Worm (Caenorhabditis elegans) whole organism, late embryonic: ENCODE data around the gene R102.11.

Source experiments
- F13H6.1 ChIP-seq: sonication (generic microtip); optimal IDR thresholded peaks from 2 replicates; lab custom pipeline; 2016; ENCODE audit warnings: missing genetic modification characterization, missing compliant biosample characterization
- K02D7.2 ChIP-seq: sonication (generic microtip); optimal IDR thresholded peaks from 2 replicates; lab custom pipeline; 2017; ENCODE audit warnings: mild to moderate bottlenecking, missing genetic modification characterization, missing compliant biosample characterization
- T23F11.4 ChIP-seq: fragments of 200-800 bp; sonication (Bioruptor generic); optimal IDR thresholded peaks from 2 replicates; lab custom pipeline; 2018; ENCODE audit warnings: mild to moderate bottlenecking, missing genetic modification characterization, missing compliant biosample characterization
- ahr-1 ChIP-seq: sonication (generic microtip); optimal IDR thresholded peaks from 2 replicates; lab custom pipeline; 2016; ENCODE audit warnings: missing genetic modification characterization, missing compliant biosample characterization
- ama-1 ChIP-seq: fragments of 150-350 bp; optimal IDR thresholded peaks from 2 replicates; lab custom pipeline; 2014
- ceh-18 ChIP-seq: sonication (generic microtip); optimal IDR thresholded peaks from 2 replicates; lab custom pipeline; 2016; ENCODE audit warnings: missing genetic modification characterization, missing compliant biosample characterization
- ceh-34 ChIP-seq: sonication (generic microtip); optimal IDR thresholded peaks from 2 replicates; lab custom pipeline; 2016; ENCODE audit warnings: mild to moderate bottlenecking, missing genetic modification characterization, missing compliant biosample characterization
- ceh-45 ChIP-seq: fragments of 200-800 bp; sonication (Bioruptor generic); IDR thresholded peaks from 2 replicates; pipeline ENCODE4 v1.3.6; 2022; ENCODE audit warnings: missing genetic modification reagents, missing genetic modification characterization, missing compliant biosample characterization
- ceh-48 ChIP-seq: sonication (generic microtip); optimal IDR thresholded peaks from 2 replicates; lab custom pipeline; 2016; ENCODE audit warnings: missing genetic modification characterization, inconsistent platforms, missing compliant biosample characterization
- dmd-4 ChIP-seq: sonication (generic microtip); optimal IDR thresholded peaks from 2 replicates; lab custom pipeline; 2016; ENCODE audit warnings: borderline replicate concordance, missing genetic modification characterization, missing compliant biosample characterization
- elt-2 ChIP-seq: sonication (generic microtip); optimal IDR thresholded peaks from 2 replicates; lab custom pipeline; 2016; ENCODE audit warnings: missing genetic modification reagents, missing genetic modification characterization, missing compliant biosample characterization
- elt-4 ChIP-seq: sonication (generic microtip); optimal IDR thresholded peaks from 2 replicates; lab custom pipeline; 2016; ENCODE audit warnings: missing genetic modification characterization, missing compliant biosample characterization
- ets-4 ChIP-seq: sonication (generic microtip); optimal IDR thresholded peaks from 2 replicates; lab custom pipeline; 2016; ENCODE audit warnings: missing genetic modification characterization, missing compliant biosample characterization
- eyg-1 ChIP-seq: sonication (generic microtip); optimal IDR thresholded peaks from 2 replicates; lab custom pipeline; 2016; ENCODE audit warnings: missing genotype, missing genetic modification characterization, missing compliant biosample characterization
- fax-1 ChIP-seq: sonication (generic microtip); optimal IDR thresholded peaks from 2 replicates; lab custom pipeline; 2016; ENCODE audit warnings: missing genotype, missing genetic modification characterization, missing compliant biosample characterization
- fkh-10 ChIP-seq: fragments of 150-350 bp; optimal IDR thresholded peaks from 2 replicates; lab custom pipeline; 2014; ENCODE audit warnings: missing biosample characterization, missing genetic modification reagents, missing genetic modification characterization
- hlh-13 ChIP-seq: fragments of 200-800 bp; sonication (Bioruptor generic); optimal IDR thresholded peaks from 2 replicates; lab custom pipeline; 2018; ENCODE audit warnings: mild to moderate bottlenecking, missing genetic modification characterization, missing compliant biosample characterization
- hlh-15 ChIP-seq: sonication (generic microtip); optimal IDR thresholded peaks from 2 replicates; lab custom pipeline; 2016; ENCODE audit warnings: missing genetic modification characterization, missing compliant biosample characterization
- hlh-6 ChIP-seq: sonication (generic microtip); optimal IDR thresholded peaks from 2 replicates; lab custom pipeline; 2016; ENCODE audit warnings: missing genotype, missing genetic modification characterization, missing compliant biosample characterization
- hlh-8 ChIP-seq: sonication (generic microtip); optimal IDR thresholded peaks from 2 replicates; lab custom pipeline; 2016; ENCODE audit warnings: missing genotype, missing genetic modification characterization, missing compliant biosample characterization
- lim-6 ChIP-seq: sonication (generic microtip); optimal IDR thresholded peaks from 2 replicates; lab custom pipeline; 2016; ENCODE audit warnings: missing genetic modification characterization, missing compliant biosample characterization
- lin-11 ChIP-seq: fragments of 200-800 bp; sonication (Bioruptor generic); optimal IDR thresholded peaks from 2 replicates; lab custom pipeline; 2018; ENCODE audit warnings: mild to moderate bottlenecking, missing genetic modification characterization, missing compliant biosample characterization
- mec-3 ChIP-seq: sonication (generic microtip); optimal IDR thresholded peaks from 2 replicates; lab custom pipeline; 2016; ENCODE audit warnings: borderline replicate concordance, missing genetic modification characterization, missing compliant biosample characterization
- nfya-1 ChIP-seq: sonication (generic microtip); optimal IDR thresholded peaks from 2 replicates; lab custom pipeline; 2017; ENCODE audit warnings: missing genetic modification characterization, mild to moderate bottlenecking, missing compliant biosample characterization, antibody characterized with exemption, moderate library complexity
- nhr-11 ChIP-seq: fragments of 150-350 bp; optimal IDR thresholded peaks from 2 replicates; lab custom pipeline; 2014; ENCODE audit warnings: missing biosample characterization, missing genetic modification characterization
- nhr-232 ChIP-seq: sonication (generic microtip); optimal IDR thresholded peaks from 2 replicates; lab custom pipeline; 2016; ENCODE audit warnings: missing genetic modification characterization, missing compliant biosample characterization
- npax-4 ChIP-seq: sonication (generic microtip); optimal IDR thresholded peaks from 2 replicates; lab custom pipeline; 2016; ENCODE audit warnings: missing genetic modification characterization, missing compliant biosample characterization
- odd-2 ChIP-seq: sonication (generic microtip); optimal IDR thresholded peaks from 2 replicates; lab custom pipeline; 2017; ENCODE audit warnings: antibody characterized with exemption, mild to moderate bottlenecking, missing genetic modification characterization, missing compliant biosample characterization
- pag-3 ChIP-seq: sonication (generic microtip); optimal IDR thresholded peaks from 2 replicates; lab custom pipeline; 2016; ENCODE audit warnings: missing compliant biosample characterization, missing genetic modification characterization, borderline replicate concordance
- pat-9 ChIP-seq: fragments of 200-800 bp; sonication (Bioruptor generic); optimal IDR thresholded peaks from 2 replicates; lab custom pipeline; 2018; ENCODE audit warnings: mild to moderate bottlenecking, missing genetic modification characterization, moderate library complexity, missing compliant biosample characterization
- pax-1 ChIP-seq: fragments of 150-350 bp; optimal IDR thresholded peaks from 2 replicates; lab custom pipeline; 2014; ENCODE audit warnings: missing biosample characterization, missing genetic modification characterization
- pha-2 ChIP-seq: sonication (generic microtip); optimal IDR thresholded peaks from 2 replicates; lab custom pipeline; 2017; ENCODE audit warnings: mild to moderate bottlenecking, missing genetic modification characterization, missing compliant biosample characterization
- pha-4 ChIP-seq: fragments of 150-350 bp; optimal IDR thresholded peaks from 2 replicates; lab custom pipeline; 2018; ENCODE audit warnings: missing biosample characterization, missing genetic modification reagents, missing genetic modification characterization
- pros-1 ChIP-seq: fragments of 150-350 bp; optimal IDR thresholded peaks from 2 replicates; lab custom pipeline; 2014; ENCODE audit warnings: missing biosample characterization, missing genetic modification reagents, missing genetic modification characterization
- ref-2 ChIP-seq: sonication (generic microtip); optimal IDR thresholded peaks from 2 replicates; lab custom pipeline; 2016; ENCODE audit warnings: missing genetic modification characterization, missing compliant biosample characterization
- rnt-1 ChIP-seq: sonication (generic microtip); optimal IDR thresholded peaks from 2 replicates; lab custom pipeline; 2016; ENCODE audit warnings: missing genetic modification characterization, missing compliant biosample characterization
- sdc-2 ChIP-seq: sonication (generic microtip); optimal IDR thresholded peaks from 2 replicates; lab custom pipeline; 2016; ENCODE audit warnings: missing genotype, missing genetic modification characterization, missing compliant biosample characterization
- sox-2 ChIP-seq: fragments of 200-800 bp; sonication (Bioruptor generic); IDR thresholded peaks from 2 replicates; pipeline ENCODE4 v1.3.6; 2022; ENCODE audit warnings: missing genetic modification reagents, missing genetic modification characterization, missing compliant biosample characterization
- tbx-2 ChIP-seq: sonication (generic microtip); optimal IDR thresholded peaks from 2 replicates; lab custom pipeline; 2016; ENCODE audit warnings: missing genetic modification characterization, missing compliant biosample characterization
- ttx-3 ChIP-seq: sonication (generic microtip); optimal IDR thresholded peaks from 2 replicates; lab custom pipeline; 2016; ENCODE audit warnings: missing genetic modification reagents, missing genetic modification characterization, missing compliant biosample characterization
- unc-42 ChIP-seq: sonication (generic microtip); optimal IDR thresholded peaks from 2 replicates; lab custom pipeline; 2016; ENCODE audit warnings: missing genotype, missing genetic modification characterization, missing compliant biosample characterization
- unc-55 ChIP-seq: sonication (generic microtip); optimal IDR thresholded peaks from 2 replicates; lab custom pipeline; 2017; ENCODE audit warnings: missing biosample characterization, missing genetic modification reagents, missing genetic modification characterization
- ztf-16 ChIP-seq: sonication (generic microtip); optimal IDR thresholded peaks from 2 replicates; lab custom pipeline; 2017; ENCODE audit warnings: missing genetic modification characterization, missing compliant biosample characterization

Gene R102.11

DNA sequence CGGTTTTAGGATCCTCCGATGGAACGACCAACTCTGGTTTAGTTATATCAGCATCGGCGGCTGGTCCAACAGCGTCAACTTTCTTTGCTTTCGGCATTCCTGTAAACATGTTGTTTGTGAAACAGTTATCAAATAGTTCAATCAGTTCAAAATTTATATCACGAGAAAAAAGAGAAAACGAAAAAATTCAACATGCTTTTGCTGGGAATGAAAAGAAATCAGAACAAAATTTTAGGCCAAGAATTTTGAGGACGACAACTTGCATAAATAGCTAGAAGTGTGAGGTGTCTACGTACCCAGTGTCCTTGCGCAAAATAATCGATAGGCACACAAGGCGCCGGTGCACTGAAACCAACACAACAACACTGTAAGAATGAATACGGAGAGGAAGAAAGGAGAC lies 19.2 kb downstream of the R102.11 start, which contains the start of gene K08C7.4:
Gene K08C7.4 (minus strand): TSS at position 101 of the 400 bp plus-strand sequence.
- TF ChIP-seq ets-4 (no peak), K02D7.2 (tag; lab: Kevin White, UChicago) (no peak), eyg-1 (no peak), pat-9 (tag; lab: Kevin White, UChicago) (no peak), tbx-2 (tag; lab: Kevin White, UChicago) (no peak), sox-2 (GFP tag; lab: Robert Waterston, UW) (no peak), pax-1 (tag; lab: Kevin White, UChicago) (no peak), sdc-2 (tag; lab: Kevin White, UChicago) (no peak), F13H6.1 (tag; lab: Kevin White, UChicago) (no peak), nhr-232 (no peak), dmd-4 (tag; lab: Kevin White, UChicago) (no peak), lim-6 (tag; lab: Kevin White, UChicago) (no peak), unc-55 (GFP tag; lab: Kevin White, UChicago) (no peak)

ce11 chrIV:10668561-10668960 lies 31.0 kb downstream of the R102.11 start:
- TF ChIP-seq fkh-10 = no peak
- TF ChIP-seq ceh-34 (tag; lab: Kevin White, UChicago) = no peak
- no peak for TF ChIP-seq sox-2 (GFP tag; lab: Robert Waterston, UW)
- TF ChIP-seq ets-4 = no peak
- no peak for TF ChIP-seq elt-2 (tag; lab: Kevin White, UChicago)
- no peak for TF ChIP-seq ahr-1 (tag; lab: Kevin White, UChicago)
- TF ChIP-seq odd-2 (tag; lab: Kevin White, UChicago) = no peak
- no peak for TF ChIP-seq T23F11.4 (GFP tag; lab: Kevin White, UChicago)
- no peak for TF ChIP-seq hlh-6 (tag; lab: Kevin White, UChicago)
- TF ChIP-seq nfya-1 (tag; lab: Kevin White, UChicago) = no peak
- TF ChIP-seq unc-42 = no peak
- TF ChIP-seq eyg-1 = no peak
- TF ChIP-seq ref-2 (tag; lab: Kevin White, UChicago) = no peak
- no peak for TF ChIP-seq ceh-45 (GFP tag; lab: Robert Waterston, UW)

- TF ChIP-seq ttx-3 (tag; lab: Kevin White, UChicago) (no peak), hlh-8 (tag; lab: Kevin White, UChicago) (peak; percentile 2)
Measured at ce11 chrIV:10666523-10666922, 33.0 kb downstream of the R102.11 start, which contains the start of gene epi-1. Gene epi-1 (plus strand): TSS chrIV:10666823.

DNA sequence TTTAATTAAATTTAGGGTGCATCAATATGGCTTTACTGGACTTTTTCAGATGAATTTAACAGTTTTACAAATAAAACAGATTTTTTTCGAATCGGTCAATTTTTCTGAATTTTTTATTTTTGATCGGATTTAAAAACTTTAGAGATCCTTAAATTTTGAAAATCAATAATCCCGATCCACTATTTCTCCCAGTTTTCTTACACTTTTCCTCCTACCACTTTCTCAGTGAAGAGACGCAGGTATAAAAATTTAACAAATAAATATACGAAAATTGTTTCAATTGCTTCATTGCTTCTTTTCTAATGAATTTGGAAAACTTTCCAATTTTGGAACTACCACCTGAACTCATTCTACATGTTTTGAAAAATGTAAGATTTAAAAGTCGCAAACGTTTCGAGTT lies 35.4 kb downstream of the R102.11 start, which contains the start of gene K08C7.7:
Gene K08C7.7 (plus strand): TSS at position 301 of the 400 bp plus-strand sequence.
- TF ChIP-seq rnt-1 (tag; lab: Kevin White, UChicago) = no peak
- TF ChIP-seq mec-3 (tag; lab: Kevin White, UChicago) = no peak
- no peak for TF ChIP-seq nhr-11 (tag; lab: Kevin White, UChicago)
- TF ChIP-seq ets-4 = no peak
- TF ChIP-seq ceh-18 (tag; lab: Kevin White, UChicago) = no peak
- no peak for TF ChIP-seq pha-2 (tag; lab: Kevin White, UChicago)
- TF ChIP-seq elt-4 (tag; lab: Kevin White, UChicago) = no peak
- no peak for TF ChIP-seq T23F11.4 (GFP tag; lab: Kevin White, UChicago)
- TF ChIP-seq pros-1 = no peak
- TF ChIP-seq fax-1 = no peak

DNA sequence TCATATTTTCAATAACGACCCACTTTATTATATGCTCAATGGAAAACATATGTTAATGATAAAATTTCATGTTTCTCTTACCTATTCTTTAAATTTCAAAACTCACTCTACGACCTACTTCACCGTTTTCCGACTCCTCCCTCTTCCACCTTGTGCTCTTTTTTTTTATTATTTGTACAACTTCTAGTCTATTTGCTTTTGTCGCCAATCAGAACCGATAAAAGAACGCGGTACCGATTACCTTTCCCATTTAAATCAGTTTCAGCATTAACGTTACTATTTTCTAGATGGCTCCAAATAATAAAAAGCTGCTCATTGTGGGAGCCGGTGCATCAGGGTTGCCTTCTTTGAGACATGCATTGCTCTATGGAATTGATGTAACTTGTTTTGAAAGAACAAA lies 37.8 kb downstream of the R102.11 start, which contains the start of gene fmo-1:
Gene fmo-1 (plus strand): TSS at position 98 of the 400 bp plus-strand sequence.
- TF ChIP-seq elt-2 (tag; lab: Kevin White, UChicago) = no peak
- no peak for TF ChIP-seq pha-4 (tag; lab: Kevin White, UChicago)
- no peak for TF ChIP-seq ceh-18 (tag; lab: Kevin White, UChicago)
- TF ChIP-seq F13H6.1 (tag; lab: Kevin White, UChicago) = no peak
- TF ChIP-seq ztf-16 = no peak
- no peak for TF ChIP-seq lin-11 (tag; lab: Kevin White, UChicago)
- TF ChIP-seq nfya-1 (tag; lab: Kevin White, UChicago) = no peak
- no peak for TF ChIP-seq ceh-48
- no peak for TF ChIP-seq hlh-15 (tag; lab: Kevin White, UChicago)
- no peak for TF ChIP-seq pag-3 (tag; lab: Kevin White, UChicago)
- no peak for TF ChIP-seq hlh-6 (tag; lab: Kevin White, UChicago)
- TF ChIP-seq fax-1 = no peak
- no peak for TF ChIP-seq rnt-1 (tag; lab: Kevin White, UChicago)
- no peak for TF ChIP-seq unc-55 (GFP tag; lab: Kevin White, UChicago)
- no peak for TF ChIP-seq sdc-2 (tag; lab: Kevin White, UChicago)
- no peak for TF ChIP-seq hlh-13 (GFP tag; lab: Kevin White, UChicago)
- TF ChIP-seq ama-1 = no peak
- no peak for TF ChIP-seq nhr-11 (tag; lab: Kevin White, UChicago)
- TF ChIP-seq npax-4 = no peak
- TF ChIP-seq ahr-1 (tag; lab: Kevin White, UChicago) = no peak
